Fruit fly (Drosophila melanogaster) whole organism, adult: ENCODE data around the gene CG42671.

Source experiments
- CG11617 ChIP-seq: fragments of 200-800 bp; sonication (Bioruptor generic); optimal IDR thresholded peaks from 2 replicates; lab custom pipeline; 2017; ENCODE audit warnings: mild to moderate bottlenecking, missing biosample characterization, missing genetic modification reagents, missing genetic modification characterization
- CG12768 ChIP-seq: fragments of 200-800 bp; sonication (Bioruptor generic); optimal IDR thresholded peaks from 2 replicates; lab custom pipeline; 2017; ENCODE audit warnings: missing biosample characterization, missing genetic modification characterization, mild to moderate bottlenecking, moderate library complexity, missing genetic modification reagents
- CG14711 ChIP-seq: fragments of 200-800 bp; sonication (Bioruptor generic); optimal IDR thresholded peaks from 2 replicates; lab custom pipeline; 2018; ENCODE audit warnings: missing biosample characterization, mild to moderate bottlenecking, missing genetic modification characterization, moderate library complexity
- CG1620 ChIP-seq: fragments of 200-800 bp; sonication (Bioruptor generic); optimal IDR thresholded peaks from 2 replicates; lab custom pipeline; 2016; ENCODE audit warnings: missing biosample characterization, missing genetic modification characterization
- CG33017 ChIP-seq: fragments of 200-800 bp; sonication (Bioruptor generic); optimal IDR thresholded peaks from 2 replicates; lab custom pipeline; 2018; ENCODE audit warnings: missing biosample characterization, mild to moderate bottlenecking, missing genetic modification characterization, moderate library complexity
- CG5204 ChIP-seq: fragments of 200-800 bp; sonication (Bioruptor generic); optimal IDR thresholded peaks from 2 replicates; lab custom pipeline; 2016; ENCODE audit warnings: missing biosample characterization, missing genetic modification characterization
- CG7045 ChIP-seq: fragments of 200-800 bp; sonication (Bioruptor generic); optimal IDR thresholded peaks from 2 replicates; lab custom pipeline; 2017; ENCODE audit warnings: missing biosample characterization, mild to moderate bottlenecking, missing genetic modification characterization
- CG7101 ChIP-seq: fragments of 200-800 bp; sonication (Bioruptor generic); optimal IDR thresholded peaks from 2 replicates; lab custom pipeline; 2018; ENCODE audit warnings: missing biosample characterization, mild to moderate bottlenecking, missing genetic modification characterization, moderate library complexity
- Clk ChIP-seq: fragments of 200-800 bp; sonication (Bioruptor generic); optimal IDR thresholded peaks from 2 replicates; lab custom pipeline; 2017; ENCODE audit warnings: missing biosample characterization, missing genetic modification characterization
- Crg-1 ChIP-seq: fragments of 200-800 bp; sonication (Bioruptor generic); optimal IDR thresholded peaks from 2 replicates; lab custom pipeline; 2016; ENCODE audit warnings: missing biosample characterization, missing genetic modification characterization
- Hr96 ChIP-seq: fragments of 200-800 bp; sonication (Bioruptor generic); optimal IDR thresholded peaks from 2 replicates; lab custom pipeline; 2016; ENCODE audit warnings: missing biosample characterization, missing genetic modification characterization
- Mnt ChIP-seq: fragments of 200-800 bp; sonication (Bioruptor generic); optimal IDR thresholded peaks from 2 replicates; lab custom pipeline; 2016; ENCODE audit warnings: missing biosample characterization, mild to moderate bottlenecking, missing genetic modification characterization
- cic ChIP-seq: fragments of 200-800 bp; sonication (Bioruptor generic); optimal IDR thresholded peaks from 2 replicates; lab custom pipeline; 2017; ENCODE audit warnings: missing biosample characterization, mild to moderate bottlenecking, missing genetic modification characterization, moderate library complexity
- cnc ChIP-seq, 2 experiments: fragments of >200 bp; optimal IDR thresholded peaks; 2 replicates each; lab custom pipeline; 2017
- kay ChIP-seq: fragments of 200-800 bp; sonication (Bioruptor generic); peaks from one replicate; lab custom pipeline; 2016; ENCODE audit warnings: missing biosample characterization, missing genetic modification characterization, borderline replicate concordance
- ovo ChIP-seq: fragments of 200-800 bp; sonication (Bioruptor generic); optimal IDR thresholded peaks from 2 replicates; lab custom pipeline; 2016; ENCODE audit warnings: missing biosample characterization, missing genetic modification characterization
- pad ChIP-seq: fragments of 200-800 bp; sonication (Bioruptor generic); optimal IDR thresholded peaks from 3 replicates; lab custom pipeline; 2017; ENCODE audit warnings: missing biosample characterization, missing genetic modification characterization, mild to moderate bottlenecking, moderate library complexity, missing genetic modification reagents
- tj ChIP-seq: fragments of 200-800 bp; sonication (Bioruptor generic); optimal IDR thresholded peaks from 3 replicates; lab custom pipeline; 2017; ENCODE audit warnings: missing biosample characterization, mild to moderate bottlenecking, missing genetic modification characterization, moderate library complexity
- toe ChIP-seq: fragments of 200-800 bp; sonication (Bioruptor generic); optimal IDR thresholded peaks from 2 replicates; lab custom pipeline; 2016; ENCODE audit warnings: missing biosample characterization, missing genetic modification characterization

The CG42671 gene

dm6 chr3L:11273444-11274141 lies 59.3 kb downstream of the CG42671 start:
- peak; percentile 79 for TF ChIP-seq kay (GFP tag; lab: Kevin White, UChicago)
- no peak for TF ChIP-seq Crg-1 (GFP tag; lab: Kevin White, UChicago)
- no peak for TF ChIP-seq tj
- TF ChIP-seq pad = no peak
- no peak for TF ChIP-seq ovo (GFP tag; lab: Kevin White, UChicago)
- peak; percentile 7 for TF ChIP-seq CG7045 (GFP tag; lab: Kevin White, UChicago)
- no peak for TF ChIP-seq toe
- TF ChIP-seq Mnt (GFP tag; lab: Kevin White, UChicago) = no peak
- TF ChIP-seq Clk (GFP tag; lab: Kevin White, UChicago) = no peak
- TF ChIP-seq CG1620 (GFP tag; lab: Kevin White, UChicago) = no peak
- TF ChIP-seq cic (GFP tag; lab: Kevin White, UChicago) = peak; percentile 20
- no peak for TF ChIP-seq CG14711 (tag; lab: Kevin White, UChicago)

dm6 chr3L:11274142-11274672 lies 59.9 kb downstream of the CG42671 start:
- TF ChIP-seq Mnt (GFP tag; lab: Kevin White, UChicago) = no peak
- TF ChIP-seq pad = peak; percentile 21

dm6 chr3L:11276020-11276419 lies 61.7 kb downstream of the CG42671 start:
- TF ChIP-seq ovo (GFP tag; lab: Kevin White, UChicago) (peak; percentile 67), Hr96 (GFP tag; lab: Kevin White, UChicago) (no peak), cic (GFP tag; lab: Kevin White, UChicago) (peak; percentile 94), CG7101 (peak; percentile 36), tj (peak; percentile 7), kay (GFP tag; lab: Kevin White, UChicago) (no peak), CG5204 (peak; percentile 52), Mnt (GFP tag; lab: Kevin White, UChicago) (peak; percentile 21), pad (no peak), CG33017 (tag; lab: Kevin White, UChicago) (peak; percentile 36), CG7045 (GFP tag; lab: Kevin White, UChicago) (peak; percentile 23), CG11617 (GFP tag; lab: Kevin White, UChicago) (peak; percentile 45)

dm6 chr3L:11278448-11279320 lies 64.4 kb downstream of the CG42671 start:
- TF ChIP-seq CG11617 (GFP tag; lab: Kevin White, UChicago) = peak; percentile 7
- no peak for TF ChIP-seq cic (GFP tag; lab: Kevin White, UChicago)
- TF ChIP-seq CG14711 (tag; lab: Kevin White, UChicago) = no peak
- no peak for TF ChIP-seq Hr96 (GFP tag; lab: Kevin White, UChicago)
- no peak for TF ChIP-seq CG7045 (GFP tag; lab: Kevin White, UChicago)
- TF ChIP-seq CG33017 (tag; lab: Kevin White, UChicago) = peak; percentile 4
- TF ChIP-seq pad = no peak
- no peak for TF ChIP-seq CG7101
- TF ChIP-seq cnc (optimal IDR thresholded peaks at IDR 0.05; lab: Kevin White, UChicago) = no peak
- TF ChIP-seq CG12768 (GFP tag; lab: Kevin White, UChicago) = no peak
- TF ChIP-seq Clk (GFP tag; lab: Kevin White, UChicago) = no peak
- TF ChIP-seq Mnt (GFP tag; lab: Kevin White, UChicago) = no peak
- TF ChIP-seq CG5204 = no peak
- no peak for TF ChIP-seq CG1620 (GFP tag; lab: Kevin White, UChicago)
- no peak for TF ChIP-seq kay (GFP tag; lab: Kevin White, UChicago)

- TF ChIP-seq toe = no peak
- TF ChIP-seq Clk (GFP tag; lab: Kevin White, UChicago) = no peak
- TF ChIP-seq Hr96 (GFP tag; lab: Kevin White, UChicago) = no peak
Observed at dm6 chr3L:11279321-11279827, 65.1 kb downstream of the CG42671 start.
